Fruit fly (Drosophila melanogaster): ENCODE data around the gene CG6333.

Gene CG6333

dm6 chr3L:17436331-17436730, 49.7 kb downstream of the CG6333 start, which contains the start of gene CG12229:
TSS of gene CG12229 (minus strand) at chr3L:17436431.
- no peak for TF ChIP-seq ttk (optimal IDR thresholded peaks at IDR 0.05)
- no peak for TF ChIP-seq psq (optimal IDR thresholded peaks at IDR 0.05)
- TF ChIP-seq h (optimal IDR thresholded peaks at IDR 0.05) = no peak
- TF ChIP-seq Myc (optimal IDR thresholded peaks at IDR 0.05) = no peak

DNA sequence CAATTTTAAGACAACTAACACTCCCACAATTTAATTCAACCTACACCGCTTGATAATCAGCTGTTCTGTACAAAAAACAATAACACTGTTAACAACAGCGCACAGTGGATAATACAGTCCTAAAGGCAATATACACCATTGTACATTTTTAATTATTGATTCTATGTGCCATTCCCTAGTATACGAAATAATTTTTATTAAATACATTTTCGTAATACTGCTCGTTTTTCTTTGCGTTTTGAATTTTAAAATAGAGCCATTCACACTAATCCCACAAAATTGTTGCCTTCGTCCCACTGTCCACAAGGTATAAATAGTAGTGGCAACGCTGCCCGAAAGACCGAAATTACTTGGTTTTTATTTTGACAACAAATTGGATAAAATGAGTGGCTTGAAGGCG, 52.5 kb downstream of the CG6333 start, which contains the start of the genes Coq4 and CG32176:
TSS of gene Coq4 (minus strand) at position 67 of the 400 bp plus-strand sequence.
TSS of gene CG32176 (plus strand) at position 314 of the 400 bp plus-strand sequence.
- TF ChIP-seq Sin3A (optimal IDR thresholded peaks at IDR 0.05) (no peak), psq (optimal IDR thresholded peaks at IDR 0.05) (no peak), h (optimal IDR thresholded peaks at IDR 0.05) (no peak), ttk (optimal IDR thresholded peaks at IDR 0.05) (no peak), insv (optimal IDR thresholded peaks at IDR 0.05) (no peak), Myc (optimal IDR thresholded peaks at IDR 0.05) (no peak)

dm6 chr3L:17432947-17433346, 53.1 kb downstream of the CG6333 start, which contains the start of gene frc:
TSS of gene frc (minus strand) at chr3L:17433190.
- TF ChIP-seq Sin3A (optimal IDR thresholded peaks at IDR 0.05) = no peak
- TF ChIP-seq h (optimal IDR thresholded peaks at IDR 0.05) = no peak
- no peak for TF ChIP-seq insv (optimal IDR thresholded peaks at IDR 0.05)
- TF ChIP-seq psq (optimal IDR thresholded peaks at IDR 0.05) = no peak
- no peak for TF ChIP-seq ttk (optimal IDR thresholded peaks at IDR 0.05)
- no peak for TF ChIP-seq Myc (optimal IDR thresholded peaks at IDR 0.05)

- TF ChIP-seq h (optimal IDR thresholded peaks at IDR 0.05) = no peak
- no peak for TF ChIP-seq Myc (optimal IDR thresholded peaks at IDR 0.05)
- no peak for TF ChIP-seq insv (optimal IDR thresholded peaks at IDR 0.05)
- TF ChIP-seq Sin3A (optimal IDR thresholded peaks at IDR 0.05) = no peak
- no peak for TF ChIP-seq ttk (optimal IDR thresholded peaks at IDR 0.05)
- no peak for TF ChIP-seq psq (optimal IDR thresholded peaks at IDR 0.05)
These were observed 55.0 kb downstream of the CG6333 start for dm6 chr3L:17430957-17431585.

- no peak for TF ChIP-seq h (optimal IDR thresholded peaks at IDR 0.05)
- no peak for TF ChIP-seq psq (optimal IDR thresholded peaks at IDR 0.05)
These were observed 55.6 kb downstream of the CG6333 start for dm6 chr3L:17430390-17430789.
